Worm (Caenorhabditis elegans): Measurements from ENCODE around the gene Y59A8A.8.

Y59A8A.8 gene

ce11 chrV:17859519-17859918 lies 5.9 kb upstream of the Y59A8A.8 start:
- no peak for TF ChIP-seq snpc-4 (GFP tag; optimal IDR thresholded peaks at IDR 0.05)
- peak in 1 of 4 experiments; percentile 4 for TF ChIP-seq snpc-4 (tag; optimal IDR thresholded peaks at IDR 0.05)
- no peak for TF ChIP-seq die-1 (tag; optimal IDR thresholded peaks at IDR 0.05)
- no peak for TF ChIP-seq repo-1 (tag; optimal IDR thresholded peaks at IDR 0.05)
- TF ChIP-seq zfh-2 (GFP tag; conservative IDR thresholded peaks at IDR 0.05): no peak
- TF ChIP-seq mel-28 (tag; optimal IDR thresholded peaks at IDR 0.05; ENCODE audit: borderline replicate concordance): no peak
- TF ChIP-seq hrde-1 (tag; optimal IDR thresholded peaks at IDR 0.05; ENCODE audit: borderline replicate concordance): no peak
- TF ChIP-seq pbrm-1 (GFP tag; IDR thresholded peaks at IDR 0.05): no peak
- TF ChIP-seq dpl-1 (GFP tag; optimal IDR thresholded peaks at IDR 0.05): no peak
- TF ChIP-seq tbx-9 (tag; optimal IDR thresholded peaks at IDR 0.05; ENCODE audit: borderline replicate concordance): no peak
- TF ChIP-seq egl-18 (GFP tag; IDR thresholded peaks at IDR 0.05): no peak
- peak; percentile 21; the same call in 1 of the 2 replicates for TF ChIP-seq D2030.7 (GFP tag; IDR thresholded peaks at IDR 0.05)
- no peak for TF ChIP-seq madf-3 (GFP tag; IDR thresholded peaks at IDR 0.05)
- no peak for TF ChIP-seq ama-1 (optimal IDR thresholded peaks at IDR 0.05)
- TF ChIP-seq ama-1 (GFP tag; optimal IDR thresholded peaks at IDR 0.05): no peak
- TF ChIP-seq lsl-1 (GFP tag; optimal IDR thresholded peaks at IDR 0.05): peak; percentile 93
- TF ChIP-seq ZK185.1 (tag; optimal IDR thresholded peaks at IDR 0.05; ENCODE audit: poor library complexity, severe bottlenecking): no peak
- peak; percentile 91 for TF ChIP-seq F33H1.4 (GFP tag; IDR thresholded peaks at IDR 0.05)
- no peak for TF ChIP-seq mxl-1 (tag; optimal IDR thresholded peaks at IDR 0.05)
- TF ChIP-seq attf-6 (GFP tag; IDR thresholded peaks at IDR 0.05): no peak
- TF ChIP-seq mcd-1 (GFP tag; IDR thresholded peaks at IDR 0.05): peak; percentile 19; the same call in 1 of the 2 replicates
- peak; percentile 72 for TF ChIP-seq madf-6 (GFP tag; IDR thresholded peaks at IDR 0.05)
- peak; percentile 67 for TF ChIP-seq madf-8 (GFP tag; conservative IDR thresholded peaks at IDR 0.05)
- no peak for TF ChIP-seq nhr-120 (GFP tag; IDR thresholded peaks at IDR 0.05)
- TF ChIP-seq F52B5.7 (tag; optimal IDR thresholded peaks at IDR 0.05): no peak
- no peak for TF ChIP-seq zim-3 (tag; optimal IDR thresholded peaks at IDR 0.05)
- TF ChIP-seq nhr-90 (tag; optimal IDR thresholded peaks at IDR 0.05): no peak
- no peak for TF ChIP-seq egrh-3 (GFP tag; IDR thresholded peaks at IDR 0.05)
- TF ChIP-seq lir-1 (GFP tag; conservative IDR thresholded peaks at IDR 0.05): no peak
- peak; percentile 78 for TF ChIP-seq xnd-1 (tag; optimal IDR thresholded peaks at IDR 0.05)
- no peak for TF ChIP-seq nfyb-1 (GFP tag; IDR thresholded peaks at IDR 0.05)
- no peak for TF ChIP-seq B0035.1 (tag; optimal IDR thresholded peaks at IDR 0.05)
- TF ChIP-seq gei-17 (GFP tag; optimal IDR thresholded peaks at IDR 0.05): no peak
- no peak for TF ChIP-seq F10E7.11 (tag; optimal IDR thresholded peaks at IDR 0.05)
- TF ChIP-seq T26A5.8 (tag; optimal IDR thresholded peaks at IDR 0.05): no peak
- TF ChIP-seq F23B12.7 (tag; optimal IDR thresholded peaks at IDR 0.05; ENCODE audit: insufficient read depth): no peak
- TF ChIP-seq F39B2.1 (GFP tag; IDR thresholded peaks at IDR 0.05): no peak
- no peak for TF ChIP-seq ztf-18 (tag; optimal IDR thresholded peaks at IDR 0.05)
- TF ChIP-seq Y53G8AR.9 (GFP tag; conservative IDR thresholded peaks at IDR 0.05): no peak
- no peak for TF ChIP-seq snpc-3.4 (tag; optimal IDR thresholded peaks at IDR 0.05)
- TF ChIP-seq lin-54 (GFP tag; optimal IDR thresholded peaks at IDR 0.05): peak; percentile 19
- TF ChIP-seq atf-7 (tag; optimal IDR thresholded peaks at IDR 0.05): no peak
- no peak for TF ChIP-seq B0019.2 (GFP tag; conservative IDR thresholded peaks at IDR 0.05)
- TF ChIP-seq ccch-3 (GFP tag; optimal IDR thresholded peaks at IDR 0.05): no peak
- no peak for TF ChIP-seq ceh-91 (GFP tag; IDR thresholded peaks at IDR 0.05)
- no peak for TF ChIP-seq C06A6.2 (GFP tag; conservative IDR thresholded peaks at IDR 0.05)
- no peak for TF ChIP-seq him-1 (tag; optimal IDR thresholded peaks at IDR 0.05)
- TF ChIP-seq egl-44 (GFP tag; IDR thresholded peaks at IDR 0.05): no peak
